Worm (Caenorhabditis elegans) whole organism, L3 larva: ENCODE results near the gene rnp-7.

Source experiments
- R02D3.7 ChIP-seq: fragments of 150-350 bp; optimal IDR thresholded peaks from 2 replicates; lab custom pipeline; 2014; ENCODE audit warnings: missing biosample characterization, missing genetic modification characterization
- nfya-1 ChIP-seq: sonication (generic microtip); optimal IDR thresholded peaks from 2 replicates; lab custom pipeline; 2017; ENCODE audit warnings: missing genetic modification characterization, mild to moderate bottlenecking, missing compliant biosample characterization, antibody characterized with exemption, moderate library complexity; ENCODE audit not compliant: insufficient read depth
- unc-39 ChIP-seq: sonication (generic microtip); optimal IDR thresholded peaks from 4 replicates; lab custom pipeline; 2017; ENCODE audit warnings: missing biosample characterization, missing genetic modification characterization
- zag-1 ChIP-seq: fragments of 150-350 bp; optimal IDR thresholded peaks from 2 replicates; lab custom pipeline; 2014; ENCODE audit warnings: missing biosample characterization, missing genetic modification characterization

DNA sequence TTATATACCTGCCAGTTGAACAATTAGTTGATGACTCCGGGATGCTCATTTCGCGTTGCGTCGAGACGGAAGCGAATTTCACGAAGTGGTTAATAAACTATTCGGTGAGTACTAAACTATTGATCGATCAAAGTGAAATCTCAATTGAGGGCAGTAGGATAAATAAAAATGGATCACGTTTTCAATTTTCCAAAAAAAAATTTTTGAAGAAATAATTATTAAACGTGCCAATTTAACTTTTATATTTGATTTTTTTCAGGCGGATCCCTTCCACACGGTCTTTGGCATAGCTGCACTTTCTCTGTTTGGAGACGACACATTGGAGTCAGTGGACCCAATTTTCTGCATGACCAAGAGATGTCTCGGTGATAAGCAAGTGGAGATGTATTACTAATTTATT is 24.9 kb downstream of the rnp-7 start, which contains the start of gene B0280.17:
- TF ChIP-seq nfya-1 (no peak), unc-39 (tag; lab: Kevin White, UChicago) (no peak), zag-1 (tag; lab: Kevin White, UChicago) (no peak), R02D3.7 (no peak)
